Fruit fly (Drosophila melanogaster) whole organism, embryonic: ENCODE data around the gene Argp.

Experiments
- CG10274 ChIP-seq: fragments of 200-800 bp; sonication (Bioruptor generic); optimal IDR thresholded peaks from 3 replicates; lab custom pipeline; 2017; ENCODE audit warnings: missing biosample characterization, mild to moderate bottlenecking, missing genetic modification characterization
- CG10959 ChIP-seq: fragments of 200-800 bp; sonication (Bioruptor generic); IDR thresholded peaks from 2 replicates; pipeline ENCODE4 v1.3.6; 2022; ENCODE audit warnings: missing biosample characterization, missing genetic modification characterization
- CG11247 ChIP-seq: fragments of 200-800 bp; sonication (Bioruptor generic); IDR thresholded peaks from 2 replicates; pipeline ENCODE4 v1.3.6; 2022; ENCODE audit warnings: missing biosample characterization, missing genetic modification characterization
- CG11456 ChIP-seq: fragments of 200-800 bp; sonication (Bioruptor generic); IDR thresholded peaks from 3 replicates; pipeline ENCODE4 v1.3.6; 2022; ENCODE audit warnings: missing biosample characterization, missing genetic modification characterization
- CG11695 ChIP-seq: fragments of 200-800 bp; sonication (Bioruptor generic); IDR thresholded peaks from 3 replicates; pipeline ENCODE4 v1.3.6; 2022; ENCODE audit warnings: missing biosample characterization, missing genetic modification characterization
- CG12104 ChIP-seq: fragments of 200-800 bp; sonication (Bioruptor generic); optimal IDR thresholded peaks from 3 replicates; lab custom pipeline; 2016; ENCODE audit warnings: missing biosample characterization, missing genetic modification characterization
- CG13624 ChIP-seq: fragments of 200-800 bp; sonication (Bioruptor generic); optimal IDR thresholded peaks from 2 replicates; lab custom pipeline; 2016; ENCODE audit warnings: missing biosample characterization, missing genetic modification characterization
- CG17912 ChIP-seq: fragments of 200-800 bp; sonication (Bioruptor generic); optimal IDR thresholded peaks from 2 replicates; lab custom pipeline; 2018; ENCODE audit warnings: missing biosample characterization, mild to moderate bottlenecking, missing genetic modification characterization
- CG30020 ChIP-seq: fragments of 200-800 bp; optimal IDR thresholded peaks from 2 replicates; lab custom pipeline; 2019; ENCODE audit warnings: missing biosample characterization, mild to moderate bottlenecking, missing genetic modification characterization, moderate library complexity
- CG33213 ChIP-seq: fragments of 200-800 bp; sonication (Bioruptor generic); optimal IDR thresholded peaks from 3 replicates; lab custom pipeline; 2016; ENCODE audit warnings: missing biosample characterization, missing genetic modification characterization
- CG34376 ChIP-seq: fragments of 200-800 bp; sonication (Bioruptor generic); optimal IDR thresholded peaks from 2 replicates; lab custom pipeline; 2018; ENCODE audit warnings: missing biosample characterization, mild to moderate bottlenecking, missing genetic modification characterization
- CG34422 ChIP-seq: fragments of 200-800 bp; sonication (Bioruptor generic); IDR thresholded peaks from 3 replicates; pipeline ENCODE4 v1.3.6; 2022; ENCODE audit warnings: missing biosample characterization, missing genetic modification characterization
- CG6813 ChIP-seq: fragments of 200-800 bp; sonication (Bioruptor generic); optimal IDR thresholded peaks from 2 replicates; lab custom pipeline; 2017; ENCODE audit warnings: missing biosample characterization, missing genetic modification characterization, mild to moderate bottlenecking, moderate library complexity, missing genetic modification reagents
- CG8478 ChIP-seq: fragments of >200 bp; optimal IDR thresholded peaks from 2 replicates; lab custom pipeline; 2018
- CG9437 ChIP-seq: fragments of 200-800 bp; sonication (Bioruptor generic); optimal IDR thresholded peaks from 2 replicates; lab custom pipeline; 2018; ENCODE audit warnings: missing biosample characterization, mild to moderate bottlenecking, missing genetic modification characterization
- CoRest ChIP-seq: fragments of 200-800 bp; sonication (Bioruptor generic); optimal IDR thresholded peaks from 3 replicates; lab custom pipeline; 2018; ENCODE audit warnings: missing biosample characterization, mild to moderate bottlenecking, missing genetic modification characterization, moderate library complexity
- Eip74EF ChIP-seq, 2 experiments: fragments of 200-800 bp in 1 of 2; fragments of >200 bp in 1 of 2; sonication (Bioruptor generic) in 1 of 2; optimal IDR thresholded peaks; 2 replicates each; lab custom pipeline; 2017 to 2019; ENCODE audit warnings: missing biosample characterization in 2 of 2, missing genetic modification characterization in 2 of 2, mild to moderate bottlenecking in 1 of 2, moderate library complexity in 1 of 2
- Ets65A ChIP-seq: fragments of 200-800 bp; sonication (Bioruptor generic); peaks from one replicate; lab custom pipeline; 2016; ENCODE audit warnings: missing biosample characterization, missing genetic modification characterization
- Fer1 ChIP-seq: fragments of 200-800 bp; sonication (Bioruptor generic); optimal IDR thresholded peaks from 2 replicates; lab custom pipeline; 2017; ENCODE audit warnings: missing biosample characterization, mild to moderate bottlenecking, missing genetic modification characterization
- HmgD ChIP-seq: fragments of 200-800 bp; sonication (Bioruptor generic); optimal IDR thresholded peaks from 3 replicates; lab custom pipeline; 2016; ENCODE audit warnings: missing biosample characterization, missing genetic modification characterization
- Med ChIP-seq: fragments of 200-800 bp; sonication (Bioruptor generic); peaks from one replicate; lab custom pipeline; 2016; ENCODE audit warnings: missing biosample characterization, missing genetic modification characterization, mild to moderate bottlenecking, inconsistent platforms, moderate library complexity
- Mrtf ChIP-seq: fragments of 200-800 bp; sonication (Bioruptor generic); IDR thresholded peaks from 3 replicates; pipeline ENCODE4 v1.3.6; 2022; ENCODE audit warnings: missing biosample characterization, missing genetic modification characterization
- NFAT ChIP-seq: fragments of 200-800 bp; sonication (Bioruptor generic); IDR thresholded peaks from 2 replicates; pipeline ENCODE4 v1.3.6; 2022; ENCODE audit warnings: missing biosample characterization, missing genetic modification characterization
- Ssrp ChIP-seq: fragments of 200-800 bp; sonication (Bioruptor generic); optimal IDR thresholded peaks from 2 replicates; lab custom pipeline; 2018; ENCODE audit warnings: missing biosample characterization, mild to moderate bottlenecking, missing genetic modification characterization, moderate library complexity
- ab ChIP-seq: fragments of 200-800 bp; sonication (Bioruptor generic); optimal IDR thresholded peaks from 2 replicates; lab custom pipeline; 2016; ENCODE audit warnings: missing biosample characterization, missing genetic modification characterization
- cad ChIP-seq: fragments of >200 bp; optimal IDR thresholded peaks from 2 replicates; lab custom pipeline; 2017; ENCODE audit warnings: missing biosample characterization, missing genetic modification characterization
- exex ChIP-seq: fragments of 200-800 bp; sonication (Bioruptor generic); optimal IDR thresholded peaks from 4 replicates; lab custom pipeline; 2018; ENCODE audit warnings: missing biosample characterization, mild to moderate bottlenecking, missing genetic modification characterization, moderate library complexity
- gsb ChIP-seq: fragments of 200-800 bp; sonication (Bioruptor generic); IDR thresholded peaks from 2 replicates; pipeline ENCODE4 v1.3.6; 2022; ENCODE audit warnings: missing biosample characterization, missing genetic modification characterization
- kay ChIP-seq: fragments of 200-800 bp; sonication (Bioruptor generic); optimal IDR thresholded peaks from 2 replicates; lab custom pipeline; 2016; ENCODE audit warnings: missing biosample characterization, missing genetic modification characterization
- luna ChIP-seq: fragments of 200-800 bp; sonication (Bioruptor generic); optimal IDR thresholded peaks from 2 replicates; lab custom pipeline; 2016; ENCODE audit warnings: missing biosample characterization, missing genetic modification characterization
- nau ChIP-seq: fragments of 200-800 bp; sonication (Bioruptor generic); optimal IDR thresholded peaks from 3 replicates; lab custom pipeline; 2017; ENCODE audit warnings: missing biosample characterization, mild to moderate bottlenecking, missing genetic modification characterization, missing genetic modification reagents
- org-1 ChIP-seq: fragments of 200-800 bp; sonication (Bioruptor generic); optimal IDR thresholded peaks from 2 replicates; lab custom pipeline; 2017; ENCODE audit warnings: missing biosample characterization, missing genetic modification characterization
- pum ChIP-seq: fragments of 200-800 bp; sonication (Bioruptor generic); optimal IDR thresholded peaks from 2 replicates; lab custom pipeline; 2016; ENCODE audit warnings: missing biosample characterization, missing genetic modification characterization
- sens ChIP-seq: fragments of 200-800 bp; sonication (Bioruptor generic); peaks from one replicate; lab custom pipeline; 2016; ENCODE audit warnings: missing biosample characterization, missing genetic modification characterization
- tio ChIP-seq: fragments of 200-800 bp; sonication (Bioruptor generic); optimal IDR thresholded peaks from 2 replicates; lab custom pipeline; 2017; ENCODE audit warnings: missing biosample characterization, missing genetic modification characterization, inconsistent platforms
- toy ChIP-seq: fragments of 200-800 bp; sonication (Bioruptor generic); IDR thresholded peaks from 2 replicates; pipeline ENCODE4 v1.3.6; 2022; ENCODE audit warnings: missing biosample characterization, missing genetic modification characterization
- vvl ChIP-seq: fragments of 200-800 bp; sonication (Bioruptor generic); IDR thresholded peaks from 2 replicates; pipeline ENCODE4 v1.3.6; 2022; ENCODE audit warnings: missing biosample characterization, missing genetic modification characterization
- zf30C ChIP-seq: fragments of 200-800 bp; sonication (Bioruptor generic); optimal IDR thresholded peaks from 3 replicates; lab custom pipeline; 2018; ENCODE audit warnings: missing biosample characterization, mild to moderate bottlenecking, missing genetic modification characterization

The Argp gene

dm6 chr3R:13705292-13705885 is 4.3 kb downstream of the Argp start, which contains the start of gene Adgf-D (continued):
- no peak for TF ChIP-seq CG6813 (GFP tag; lab: Kevin White, UChicago)
- no peak for TF ChIP-seq CG34422 (GFP tag; lab: Robert Waterston, UW)
- no peak for TF ChIP-seq CG8478
- TF ChIP-seq Fer1 (GFP tag; lab: Kevin White, UChicago), result no peak
- 0 out of 3 replicates have a peak, but pooled peaks have one; percentile 34 for TF ChIP-seq CG11456 (GFP tag; lab: Robert Waterston, UW)
- TF ChIP-seq CG11695, result no peak
- 0 out of 2 replicates have a peak, but pooled peaks have one; percentile 16 for TF ChIP-seq gsb
- no peak for TF ChIP-seq nau (GFP tag; lab: Kevin White, UChicago)
- TF ChIP-seq CG30020, result no peak
- no peak for TF ChIP-seq HmgD (GFP tag; lab: Kevin White, UChicago)
- no peak for TF ChIP-seq Mrtf (GFP tag; lab: Robert Waterston, UW)
- no peak for TF ChIP-seq CG9437 (GFP tag; lab: Kevin White, UChicago)
- no peak for TF ChIP-seq Eip74EF (GFP tag; optimal IDR thresholded peaks at IDR 0.05; lab: Kevin White, UChicago)
- 0 out of 2 replicates have a peak, but pooled peaks have one; percentile 17 for TF ChIP-seq NFAT (GFP tag; lab: Robert Waterston, UW)
- TF ChIP-seq zf30C (GFP tag; lab: Kevin White, UChicago), result no peak
- TF ChIP-seq CG17912, result no peak
- TF ChIP-seq CG13624 (GFP tag; lab: Kevin White, UChicago), result no peak
- peak; percentile 92 for TF ChIP-seq Ets65A (GFP tag; lab: Kevin White, UChicago)
- no peak for TF ChIP-seq toy (GFP tag; lab: Robert Waterston, UW)
- no peak for TF ChIP-seq cad (GFP tag; lab: Kevin White, UChicago)
- no peak for TF ChIP-seq tio
- peak; percentile 90 for TF ChIP-seq CG10274 (GFP tag; lab: Kevin White, UChicago)
- no peak for TF ChIP-seq Ssrp (tag; lab: Kevin White, UChicago)
- TF ChIP-seq CG11247, result no peak
- peak; percentile 65 for TF ChIP-seq CG34376 (GFP tag; lab: Kevin White, UChicago)
- TF ChIP-seq org-1 (GFP tag; lab: Kevin White, UChicago), result no peak
- TF ChIP-seq ab (GFP tag; lab: Kevin White, UChicago), result no peak
- TF ChIP-seq kay (GFP tag; lab: Kevin White, UChicago), result no peak
- TF ChIP-seq CG10959, result no peak
- TF ChIP-seq CoRest (tag; lab: Kevin White, UChicago), result no peak
- no peak for TF ChIP-seq CG33213 (GFP tag; lab: Kevin White, UChicago)
- TF ChIP-seq luna (GFP tag; lab: Kevin White, UChicago), result no peak
- TF ChIP-seq vvl (GFP tag; lab: Robert Waterston, UW), result no peak
- no peak for TF ChIP-seq CG12104 (GFP tag; lab: Kevin White, UChicago)
- TF ChIP-seq, all 482 proteins: peak for 12

dm6 chr3R:13700738-13701137 is 9.0 kb downstream of the Argp start, which contains the start of gene f-cup:
Gene f-cup, minus strand, starts transcription at chr3R:13700838.
- TF ChIP-seq sens (GFP tag; lab: Kevin White, UChicago) (peak; percentile 33), exex (tag; lab: Kevin White, UChicago) (no peak)

- TF ChIP-seq pum (GFP tag; lab: Kevin White, UChicago), result no peak
- TF ChIP-seq Med (GFP tag; lab: Kevin White, UChicago), result peak; percentile 68
These were observed 9.5 kb downstream of the Argp start, which contains the start of gene ninaB for dm6 chr3R:13700192-13700591. Gene ninaB, plus strand, starts transcription at chr3R:13700565.
